Worm (Caenorhabditis elegans): ENCODE measurements around the gene H14N18.4.

Gene H14N18.4

DNA sequence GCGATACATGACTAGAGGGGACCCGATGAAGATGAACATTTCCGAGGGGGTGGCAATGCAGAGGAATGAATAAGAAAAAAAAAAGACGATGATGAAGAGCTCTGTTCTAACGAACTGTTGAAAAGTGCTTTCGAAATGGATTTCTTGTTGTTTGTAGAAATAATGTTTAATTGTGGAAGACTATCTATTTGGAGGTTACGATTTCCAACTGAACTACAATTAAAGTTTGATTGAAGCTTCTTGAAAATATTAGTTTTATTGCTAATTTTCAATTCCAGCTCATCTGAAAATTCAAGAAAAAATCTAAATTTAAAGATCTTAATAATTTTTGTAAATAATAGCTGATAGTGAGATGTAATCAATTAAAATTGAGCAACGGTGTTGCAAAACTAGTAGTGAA lies 15.7 kb upstream of the H14N18.4 start:
- TF ChIP-seq daf-12 (tag; optimal IDR thresholded peaks at IDR 0.05), result no peak
- TF ChIP-seq unc-39 (tag; optimal IDR thresholded peaks at IDR 0.05), result no peak
- no peak for TF ChIP-seq elt-2 (tag; optimal IDR thresholded peaks at IDR 0.05)
- no peak for TF ChIP-seq snpc-4 (tag; optimal IDR thresholded peaks at IDR 0.05)
- no peak for TF ChIP-seq fkh-10 (GFP tag; optimal IDR thresholded peaks at IDR 0.05)
- TF ChIP-seq ceh-9 (tag; optimal IDR thresholded peaks at IDR 0.05), result no peak

DNA sequence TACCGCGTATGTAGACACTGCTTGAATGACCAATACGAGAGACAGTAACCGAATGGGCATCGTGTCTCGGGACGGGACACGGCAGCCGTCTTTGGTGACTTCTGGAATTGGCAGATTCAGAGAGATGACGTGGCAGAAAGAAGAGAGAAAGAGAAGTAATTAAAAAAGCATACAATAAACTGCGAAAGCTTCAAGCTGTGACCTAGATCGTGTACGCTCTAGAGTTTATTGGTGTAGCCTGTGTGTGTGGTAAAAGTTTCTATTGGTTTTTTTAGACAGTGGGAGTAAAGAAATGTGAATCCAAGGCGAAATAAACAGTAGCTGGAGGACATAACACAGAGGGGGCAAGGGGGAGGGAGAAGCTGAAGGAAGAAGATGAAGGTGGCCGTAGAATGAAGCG lies 15.2 kb upstream of the H14N18.4 start, which contains the start of gene T19A5.3:
TSS of gene T19A5.3 (minus strand) at position 101 of the 400 bp plus-strand sequence.
- TF ChIP-seq nhr-67 (tag; optimal IDR thresholded peaks at IDR 0.05), result no peak
- no peak for TF ChIP-seq daf-12 (tag; optimal IDR thresholded peaks at IDR 0.05)
- no peak for TF ChIP-seq pha-4 (tag; optimal IDR thresholded peaks at IDR 0.05)
- no peak for TF ChIP-seq lsy-12 (tag; optimal IDR thresholded peaks at IDR 0.05)
- no peak for TF ChIP-seq zag-1 (tag; optimal IDR thresholded peaks at IDR 0.05)
- no peak for TF ChIP-seq eor-1 (tag; optimal IDR thresholded peaks at IDR 0.05)
- TF ChIP-seq skn-1 (tag; optimal IDR thresholded peaks at IDR 0.05), result no peak
- no peak for TF ChIP-seq mml-1 (tag; optimal IDR thresholded peaks at IDR 0.05)
- no peak for TF ChIP-seq nhr-28 (tag; optimal IDR thresholded peaks at IDR 0.05)
- no peak for TF ChIP-seq hmg-11 (tag; optimal IDR thresholded peaks at IDR 0.05)
- no peak for TF ChIP-seq egl-27 (tag; optimal IDR thresholded peaks at IDR 0.05)
- no peak for TF ChIP-seq ceh-16 (tag; optimal IDR thresholded peaks at IDR 0.05)
- TF ChIP-seq ama-1 (optimal IDR thresholded peaks at IDR 0.05), result no peak
- TF ChIP-seq aly-2 (tag; optimal IDR thresholded peaks at IDR 0.05), result no peak
- TF ChIP-seq ceh-9 (tag; optimal IDR thresholded peaks at IDR 0.05), result no peak
- no peak for TF ChIP-seq lin-39 (tag; optimal IDR thresholded peaks at IDR 0.05)

DNA sequence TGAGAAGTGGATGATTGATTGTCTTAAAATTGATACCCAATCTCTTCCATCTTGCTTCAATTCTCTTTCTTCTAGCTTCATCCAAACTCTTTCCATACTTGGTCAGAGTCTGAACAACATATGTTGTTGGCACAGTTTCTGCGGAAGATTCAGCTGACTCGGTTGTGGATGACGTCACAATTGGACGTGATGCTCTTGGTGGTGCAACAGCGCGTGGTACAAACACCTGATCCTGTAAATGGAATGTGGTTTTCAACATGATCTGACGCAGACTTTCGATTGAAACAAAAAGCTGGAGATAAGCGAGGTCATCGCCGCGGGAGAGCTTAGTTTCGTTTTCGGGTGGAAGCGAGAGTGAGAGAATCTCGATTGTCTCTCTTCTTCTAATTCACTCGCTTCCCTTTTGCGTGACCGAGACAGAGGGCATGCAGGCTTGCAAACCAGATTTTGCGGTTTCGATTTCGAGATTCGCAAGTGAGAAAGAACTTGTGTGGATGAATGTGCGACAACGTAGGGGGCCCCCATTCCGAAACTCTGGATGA lies 13.7 kb upstream of the H14N18.4 start:
- TF ChIP-seq lin-15B (tag; optimal IDR thresholded peaks at IDR 0.05) (no peak), ztf-11 (tag; optimal IDR thresholded peaks at IDR 0.05) (no peak), zag-1 (tag; optimal IDR thresholded peaks at IDR 0.05) (no peak), egl-5 (tag; optimal IDR thresholded peaks at IDR 0.05) (no peak), nhr-23 (tag; optimal IDR thresholded peaks at IDR 0.05) (peak; percentile 47), nhr-77 (tag; optimal IDR thresholded peaks at IDR 0.05) (no peak)

DNA sequence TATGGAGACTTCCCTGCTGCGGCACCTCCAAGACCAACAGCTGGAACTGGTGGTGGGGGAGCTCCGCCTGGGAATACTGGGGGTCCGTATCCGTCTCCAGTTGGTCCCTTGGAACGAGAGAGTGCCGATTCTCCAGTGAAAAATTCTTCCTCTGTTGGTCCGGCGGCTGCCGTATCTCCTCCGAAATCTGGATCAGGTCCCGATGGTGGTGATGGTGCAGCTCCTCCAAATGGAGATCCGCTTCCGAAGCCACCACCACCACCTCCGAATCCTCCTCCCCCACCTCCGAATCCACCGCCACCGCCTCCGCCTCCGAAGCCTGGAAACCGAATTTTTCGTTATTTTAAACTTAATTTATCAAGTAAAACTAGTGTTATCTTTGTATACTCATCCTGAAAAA lies 11.6 kb upstream of the H14N18.4 start:
- TF ChIP-seq unc-39 (tag; optimal IDR thresholded peaks at IDR 0.05) (no peak), zag-1 (tag; optimal IDR thresholded peaks at IDR 0.05) (no peak), mdl-1 (tag; optimal IDR thresholded peaks at IDR 0.05) (no peak), nhr-28 (tag; optimal IDR thresholded peaks at IDR 0.05) (no peak), R02D3.7 (tag; optimal IDR thresholded peaks at IDR 0.05) (no peak), lin-39 (tag; optimal IDR thresholded peaks at IDR 0.05) (no peak), daf-12 (tag; optimal IDR thresholded peaks at IDR 0.05) (no peak), nhr-67 (tag; optimal IDR thresholded peaks at IDR 0.05) (no peak), elt-1 (tag; optimal IDR thresholded peaks at IDR 0.05) (no peak), nhr-76 (tag; optimal IDR thresholded peaks at IDR 0.05) (no peak), fkh-10 (GFP tag; optimal IDR thresholded peaks at IDR 0.05) (no peak), aly-2 (tag; optimal IDR thresholded peaks at IDR 0.05) (no peak), unc-62 (GFP tag; optimal IDR thresholded peaks at IDR 0.05) (no peak), nhr-77 (tag; optimal IDR thresholded peaks at IDR 0.05) (no peak), lin-15B (tag; optimal IDR thresholded peaks at IDR 0.05) (no peak), nhr-11 (tag; optimal IDR thresholded peaks at IDR 0.05) (no peak), nhr-43 (tag; optimal IDR thresholded peaks at IDR 0.05; ENCODE audit: poor library complexity, severe bottlenecking) (no peak), elt-2 (tag; optimal IDR thresholded peaks at IDR 0.05) (no peak), sea-2 (GFP tag; optimal IDR thresholded peaks at IDR 0.05) (no peak)

DNA sequence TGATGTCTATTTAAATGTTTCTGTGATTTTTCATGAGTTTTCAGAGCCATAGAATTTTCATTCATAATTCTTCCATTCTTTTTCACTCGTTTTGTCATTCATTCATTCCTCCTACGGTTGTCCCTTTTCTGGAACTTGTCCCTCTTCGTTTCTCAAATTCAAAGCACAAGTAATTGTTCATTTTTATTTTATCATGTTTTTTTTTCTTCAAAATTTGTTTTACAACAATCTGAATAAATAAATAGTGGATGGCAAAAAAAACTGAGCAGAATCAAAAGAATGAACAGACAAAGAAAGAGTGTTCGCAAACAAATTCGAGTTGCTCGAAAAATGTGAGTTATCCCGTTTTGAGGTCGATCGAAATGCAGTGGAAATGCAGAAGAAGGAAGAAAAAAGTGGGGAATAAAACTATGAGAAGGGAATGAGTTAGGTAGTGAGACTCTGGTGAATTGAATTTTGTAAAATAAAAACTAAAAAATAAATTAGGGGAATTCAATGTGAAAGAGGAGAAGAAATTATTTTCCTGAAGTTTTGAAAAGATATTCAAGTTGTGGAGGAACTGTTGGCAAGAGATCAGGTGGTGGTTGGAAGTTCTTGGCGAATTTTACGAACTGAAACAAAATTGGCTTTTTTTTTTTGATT lies 10.8 kb upstream of the H14N18.4 start:
- TF ChIP-seq elt-2 (tag; optimal IDR thresholded peaks at IDR 0.05) (peak; percentile 32), daf-12 (tag; optimal IDR thresholded peaks at IDR 0.05) (no peak), elt-1 (tag; optimal IDR thresholded peaks at IDR 0.05) (no peak), nfya-1 (tag; optimal IDR thresholded peaks at IDR 0.05; ENCODE audit: insufficient read depth) (peak; percentile 18), nhr-25 (tag; optimal IDR thresholded peaks at IDR 0.05) (peak; percentile 27), pha-4 (tag; optimal IDR thresholded peaks at IDR 0.05) (peak; percentile 35), mdl-1 (tag; optimal IDR thresholded peaks at IDR 0.05) (no peak), fkh-10 (GFP tag; optimal IDR thresholded peaks at IDR 0.05) (no peak), ama-1 (optimal IDR thresholded peaks at IDR 0.05) (peak; percentile 98), fos-1 (tag; optimal IDR thresholded peaks at IDR 0.05) (no peak), lsy-12 (tag; optimal IDR thresholded peaks at IDR 0.05) (peak; percentile 1), ztf-4 (tag; optimal IDR thresholded peaks at IDR 0.05) (peak; percentile 39)

Data from whole organism, L3 larva.